Fruit fly (Drosophila melanogaster): Measurements from ENCODE around the gene CG44001.
A peak's percentile ranks its signal among the peaks of the same experiment; 100 is the strongest.

Gene CG44001

DNA sequence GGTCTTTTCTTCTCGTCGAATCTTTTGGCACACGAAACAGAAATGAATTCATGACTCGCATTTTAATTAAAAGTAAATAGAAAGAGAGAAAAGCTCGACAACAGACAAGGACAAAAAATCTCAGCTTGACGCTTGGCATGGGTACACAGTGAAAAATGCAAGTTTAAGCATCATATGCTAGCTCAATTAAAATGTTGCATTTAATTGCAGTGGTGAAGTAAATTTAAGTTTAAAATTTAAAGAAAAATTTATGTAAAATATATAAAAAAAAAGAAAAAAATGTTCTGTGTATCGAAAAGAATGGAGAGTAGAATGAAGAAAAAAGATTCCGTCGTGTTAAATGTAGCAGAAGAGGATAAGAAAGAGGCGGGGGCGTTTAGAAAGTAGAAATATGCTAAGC is 42.5 kb downstream of the CG44001 start (continued):
- peak; percentile 34 for TF ChIP-seq cyc (GFP tag; optimal IDR thresholded peaks at IDR 0.05)
- TF ChIP-seq CG7368 (GFP tag; optimal IDR thresholded peaks at IDR 0.05), result no peak
- TF ChIP-seq acj6 (GFP tag; optimal IDR thresholded peaks at IDR 0.05), result no peak
- no peak for TF ChIP-seq CG6808 (GFP tag; optimal IDR thresholded peaks at IDR 0.05)
- TF ChIP-seq vri (GFP tag; optimal IDR thresholded peaks at IDR 0.05), result no peak
- TF ChIP-seq CG34406 (GFP tag; optimal IDR thresholded peaks at IDR 0.05), result peak; percentile 37
- TF ChIP-seq spab (GFP tag; optimal IDR thresholded peaks at IDR 0.05), result no peak

DNA sequence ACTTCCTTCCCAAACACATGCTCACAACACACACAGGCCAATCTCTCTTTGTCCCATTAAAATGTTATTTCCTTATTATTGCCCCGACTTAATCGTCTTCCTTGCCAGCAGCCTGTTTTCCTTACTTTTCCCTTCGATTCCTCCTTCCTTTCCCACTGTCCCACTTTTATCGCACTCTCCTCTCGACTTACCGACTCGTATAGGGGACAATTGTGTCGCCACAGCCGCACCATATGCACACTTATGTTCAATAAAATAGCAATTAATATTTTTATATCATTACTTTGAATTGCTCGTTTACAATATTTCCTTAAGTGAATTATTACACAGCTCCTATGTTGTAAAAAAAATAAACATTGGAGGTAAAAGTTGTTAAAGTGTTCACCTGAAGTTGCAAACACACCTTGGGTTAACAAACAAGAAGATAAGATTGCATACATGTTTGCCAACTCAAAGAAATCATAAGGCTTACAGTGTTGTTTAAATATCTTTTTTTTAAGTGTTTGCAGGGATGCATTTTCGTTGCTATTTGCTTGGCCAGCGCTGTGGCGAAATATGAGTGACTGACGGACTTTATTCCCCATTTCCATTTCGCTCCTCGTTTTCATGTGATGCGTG is 43.9 kb downstream of the CG44001 start:
- TF ChIP-seq salr (GFP tag; optimal IDR thresholded peaks at IDR 0.05), result peak; percentile 71 to 88
- TF ChIP-seq CG6854 (GFP tag; optimal IDR thresholded peaks at IDR 0.05), result peak; percentile 84
- TF ChIP-seq CG11294 (GFP tag; IDR thresholded peaks at IDR 0.05), result peak; percentile 57; the same call in 1 of the 2 replicates
- peak; percentile 88 for TF ChIP-seq topi (GFP tag; optimal IDR thresholded peaks at IDR 0.05)
- peak; percentile 69 for TF ChIP-seq Gug (GFP tag; IDR thresholded peaks at IDR 0.05)
- TF ChIP-seq Ets96B (tag; optimal IDR thresholded peaks at IDR 0.05), result peak; percentile 83
- peak; percentile 88 for TF ChIP-seq CG34406 (GFP tag; optimal IDR thresholded peaks at IDR 0.05)
- peak; percentile 84 for TF ChIP-seq spab (GFP tag; optimal IDR thresholded peaks at IDR 0.05)
- peak; percentile 98 for TF ChIP-seq Eip78C (GFP tag)
- TF ChIP-seq CG15336 (GFP tag; IDR thresholded peaks at IDR 0.05), result peak; percentile 82
- TF ChIP-seq CG1621 (tag; optimal IDR thresholded peaks at IDR 0.05), result peak; percentile 81
- peak; percentile 82 to 91 for TF ChIP-seq ss (GFP tag; optimal IDR thresholded peaks at IDR 0.05)
- TF ChIP-seq lz (GFP tag; optimal IDR thresholded peaks at IDR 0.05), result peak; percentile 86
- peak; percentile 82 for TF ChIP-seq CG7368 (GFP tag; optimal IDR thresholded peaks at IDR 0.05)
- TF ChIP-seq CG8319 (GFP tag; optimal IDR thresholded peaks at IDR 0.05), result peak; percentile 86
- TF ChIP-seq Ets21C (GFP tag; optimal IDR thresholded peaks at IDR 0.05), result peak; percentile 78
- TF ChIP-seq Met (GFP tag; optimal IDR thresholded peaks at IDR 0.05), result peak; percentile 86
- peak; percentile 89 for TF ChIP-seq CG3919 (GFP tag; optimal IDR thresholded peaks at IDR 0.05)
- TF ChIP-seq CG6792 (GFP tag; optimal IDR thresholded peaks at IDR 0.05), result peak; percentile 91
- TF ChIP-seq Sox102F (GFP tag; optimal IDR thresholded peaks at IDR 0.05), result peak; percentile 89
- TF ChIP-seq acj6 (GFP tag; optimal IDR thresholded peaks at IDR 0.05), result peak; percentile 90
- TF ChIP-seq Hr39 (GFP tag; optimal IDR thresholded peaks at IDR 0.05), result peak; percentile 83
- peak; percentile 90 for TF ChIP-seq Eip75B (GFP tag; optimal IDR thresholded peaks at IDR 0.05)
- TF ChIP-seq Eip93F (GFP tag; optimal IDR thresholded peaks at IDR 0.05), result peak; percentile 49
- peak; percentile 88 for TF ChIP-seq OdsH (GFP tag; optimal IDR thresholded peaks at IDR 0.05)
- peak; percentile 89 for TF ChIP-seq CG8632 (GFP tag; optimal IDR thresholded peaks at IDR 0.05)
- peak; percentile 15 for TF ChIP-seq Hr38 (GFP tag; optimal IDR thresholded peaks at IDR 0.05)
- peak; percentile 84 for TF ChIP-seq CG31627 (GFP tag; optimal IDR thresholded peaks at IDR 0.05)
- peak; percentile 78 for TF ChIP-seq CG9139 (GFP tag; optimal IDR thresholded peaks at IDR 0.05)
- peak; percentile 81 for TF ChIP-seq cyc (GFP tag; optimal IDR thresholded peaks at IDR 0.05)
- TF ChIP-seq vri (GFP tag; optimal IDR thresholded peaks at IDR 0.05), result peak; percentile 72
- peak; percentile 74 for TF ChIP-seq dac (GFP tag; optimal IDR thresholded peaks at IDR 0.05)
- TF ChIP-seq Blimp-1 (GFP tag; optimal IDR thresholded peaks at IDR 0.05), result peak; percentile 74
- TF ChIP-seq net (GFP tag; optimal IDR thresholded peaks at IDR 0.05), result peak; percentile 90
- TF ChIP-seq Lpt (GFP tag; optimal IDR thresholded peaks at IDR 0.05), result peak; percentile 86
- peak; percentile 91 for TF ChIP-seq svp (GFP tag)
- peak; percentile 85 for TF ChIP-seq CG8119 (GFP tag; IDR thresholded peaks at IDR 0.05)
- TF ChIP-seq fd85E (GFP tag; optimal IDR thresholded peaks at IDR 0.05), result peak; percentile 68
- TF ChIP-seq CG10669 (GFP tag; optimal IDR thresholded peaks at IDR 0.05), result peak; percentile 88
- TF ChIP-seq CG16779 (tag; optimal IDR thresholded peaks at IDR 0.05), result peak; percentile 79
- peak; percentile 81 for TF ChIP-seq CG6163 (GFP tag; IDR thresholded peaks at IDR 0.05)
- TF ChIP-seq dsx (GFP tag; optimal IDR thresholded peaks at IDR 0.05; ENCODE audit: poor library complexity, severe bottlenecking), result peak; percentile 81
- peak; percentile 86 for TF ChIP-seq Sox14 (GFP tag; optimal IDR thresholded peaks at IDR 0.05)
- TF ChIP-seq Hr4 (GFP tag; optimal IDR thresholded peaks at IDR 0.05), result peak; percentile 91
- TF ChIP-seq CG4318 (GFP tag; optimal IDR thresholded peaks at IDR 0.05), result peak; percentile 81
- peak; percentile 75 for TF ChIP-seq CG11902 (GFP tag; optimal IDR thresholded peaks at IDR 0.05)
- peak; percentile 86 for TF ChIP-seq CG6276 (GFP tag; optimal IDR thresholded peaks at IDR 0.05)

Measured in whole organism, prepupa.